Fruit fly (Drosophila melanogaster) S2 (cell line): ENCODE data around the gene CG11630.

Experiments used
- CG8478 ChIP-seq: fragments of >200 bp; optimal IDR thresholded peaks from 2 replicates; lab custom pipeline; 2018
- CTCF ChIP-seq, 2 experiments: fragments of >200 bp; optimal IDR thresholded peaks; 2 replicates each; lab custom pipeline; 2018

dm6 chr2L:21810098-21810497 is 26.2 kb upstream of the CG11630 start:
- TF ChIP-seq CG8478 (lab: Kevin White, UChicago): no peak
- no peak for TF ChIP-seq CTCF (optimal IDR thresholded peaks at IDR 0.05; lab: Kevin White, UChicago)
